Fruit fly (Drosophila melanogaster) whole organism, embryonic: Measurements from ENCODE around the gene Prp3.

ENCODE experiments used
- Asciz ChIP-seq: fragments of 200-800 bp; sonication (Bioruptor generic); optimal IDR thresholded peaks from 2 replicates; lab custom pipeline; 2017; ENCODE audit warnings: missing biosample characterization, mild to moderate bottlenecking, missing genetic modification characterization, missing genetic modification reagents
- Atf3 ChIP-seq: fragments of 200-800 bp; sonication (Bioruptor generic); optimal IDR thresholded peaks from 3 replicates; lab custom pipeline; 2016; ENCODE audit warnings: missing biosample characterization, missing genetic modification characterization
- B-H2 ChIP-seq: fragments of 200-800 bp; sonication (Bioruptor generic); optimal IDR thresholded peaks from 2 replicates; lab custom pipeline; 2018; ENCODE audit warnings: missing biosample characterization, mild to moderate bottlenecking, missing genetic modification characterization
- BEAF-32 ChIP-seq: fragments of 200-800 bp; sonication (Bioruptor generic); optimal IDR thresholded peaks from 3 replicates; lab custom pipeline; 2017; ENCODE audit warnings: missing biosample characterization, missing genetic modification characterization, mild to moderate bottlenecking, moderate library complexity, missing genetic modification reagents
- Bdp1 ChIP-seq: fragments of 200-800 bp; sonication (Bioruptor generic); optimal IDR thresholded peaks from 3 replicates; lab custom pipeline; 2016; ENCODE audit warnings: missing biosample characterization, missing genetic modification characterization
- CG10274 ChIP-seq: fragments of 200-800 bp; sonication (Bioruptor generic); optimal IDR thresholded peaks from 3 replicates; lab custom pipeline; 2017; ENCODE audit warnings: missing biosample characterization, mild to moderate bottlenecking, missing genetic modification characterization
- CG10565 ChIP-seq: fragments of 200-800 bp; sonication (Bioruptor generic); optimal IDR thresholded peaks from 3 replicates; lab custom pipeline; 2016; ENCODE audit warnings: missing biosample characterization, mild to moderate bottlenecking, missing genetic modification characterization
- CG12236 ChIP-seq: fragments of 200-800 bp; sonication (Bioruptor generic); optimal IDR thresholded peaks from 2 replicates; lab custom pipeline; 2016; ENCODE audit warnings: missing biosample characterization, missing genetic modification characterization
- CG13287 ChIP-seq: fragments of 200-800 bp; sonication (Bioruptor generic); IDR thresholded peaks from 2 replicates; pipeline ENCODE4 v1.3.6; 2022; ENCODE audit warnings: missing biosample characterization, missing genetic modification characterization; ENCODE audit not compliant: partially characterized antibody
- CG14050 ChIP-seq: fragments of 200-800 bp; sonication (Bioruptor generic); IDR thresholded peaks from 3 replicates; pipeline ENCODE4 v1.3.6; 2022; ENCODE audit warnings: missing biosample characterization, missing genetic modification characterization
- CG14710 ChIP-seq: fragments of 200-800 bp; sonication (Bioruptor generic); optimal IDR thresholded peaks from 3 replicates; lab custom pipeline; 2019; ENCODE audit warnings: missing biosample characterization, mild to moderate bottlenecking, missing genetic modification characterization, moderate library complexity
- CG15073 ChIP-seq: fragments of 200-800 bp; sonication (Bioruptor generic); optimal IDR thresholded peaks from 2 replicates; lab custom pipeline; 2016; ENCODE audit warnings: missing biosample characterization, missing genetic modification characterization
- CG17361 ChIP-seq: fragments of 200-800 bp; sonication (Bioruptor generic); IDR thresholded peaks from 3 replicates; pipeline ENCODE4 v1.3.6; 2022; ENCODE audit warnings: missing biosample characterization, missing genetic modification characterization
- CG2116 ChIP-seq: fragments of 200-800 bp; sonication (Bioruptor generic); optimal IDR thresholded peaks from 3 replicates; lab custom pipeline; 2018; ENCODE audit warnings: missing biosample characterization, mild to moderate bottlenecking, missing genetic modification characterization
- CG2712 ChIP-seq: fragments of 200-800 bp; optimal IDR thresholded peaks from 3 replicates; lab custom pipeline; 2019; ENCODE audit warnings: missing biosample characterization, mild to moderate bottlenecking, missing genetic modification characterization, moderate library complexity
- CG2875 ChIP-seq: fragments of 200-800 bp; sonication (Bioruptor generic); optimal IDR thresholded peaks from 2 replicates; lab custom pipeline; 2017; ENCODE audit warnings: missing biosample characterization, mild to moderate bottlenecking, missing genetic modification characterization, missing genetic modification reagents
- CG3163 ChIP-seq: fragments of 200-800 bp; sonication (Bioruptor generic); optimal IDR thresholded peaks from 3 replicates; lab custom pipeline; 2016; ENCODE audit warnings: missing biosample characterization, missing genetic modification characterization
- CG42726 ChIP-seq: fragments of 200-800 bp; sonication (Bioruptor generic); IDR thresholded peaks from 2 replicates; pipeline ENCODE4 v1.3.6; 2022; ENCODE audit warnings: missing biosample characterization, missing genetic modification characterization; ENCODE audit not compliant: partially characterized antibody
- CG9797 ChIP-seq: fragments of 200-800 bp; sonication (Bioruptor generic); optimal IDR thresholded peaks from 3 replicates; lab custom pipeline; 2018; ENCODE audit warnings: missing biosample characterization, mild to moderate bottlenecking, missing genetic modification characterization
- Dll ChIP-seq: fragments of 200-800 bp; sonication (Bioruptor generic); IDR thresholded peaks from 4 replicates; pipeline ENCODE4 v1.3.6; 2022; ENCODE audit warnings: missing biosample characterization, missing genetic modification characterization; ENCODE audit not compliant: partially characterized antibody
- Dp ChIP-seq: fragments of 200-800 bp; sonication (Bioruptor generic); optimal IDR thresholded peaks from 2 replicates; lab custom pipeline; 2018; ENCODE audit warnings: missing biosample characterization, mild to moderate bottlenecking, missing genetic modification characterization, moderate library complexity
- Dref ChIP-seq: fragments of 200-800 bp; sonication (Bioruptor generic); IDR thresholded peaks from 2 replicates; pipeline ENCODE4 v1.3.6; 2022; ENCODE audit warnings: missing biosample characterization, missing genetic modification characterization
- E2f2 ChIP-seq: fragments of 200-800 bp; sonication (Bioruptor generic); IDR thresholded peaks from 2 replicates; pipeline ENCODE4 v1.3.6; 2022; ENCODE audit warnings: missing biosample characterization, missing genetic modification characterization
- Hr51 ChIP-seq, 2 experiments: fragments of 200-800 bp; sonication (Bioruptor generic); optimal IDR thresholded peaks; 2 replicates in 1 of 2; 3 replicates in 1 of 2; lab custom pipeline; 2016 to 2018; ENCODE audit warnings: missing biosample characterization in 2 of 2, missing genetic modification characterization in 2 of 2, mild to moderate bottlenecking in 1 of 2, moderate library complexity in 1 of 2
- MBD-R2 ChIP-seq: fragments of 200-800 bp; sonication (Bioruptor generic); IDR thresholded peaks from 2 replicates; pipeline ENCODE4 v1.3.6; 2022; ENCODE audit warnings: missing biosample characterization, missing genetic modification characterization
- MESR4 ChIP-seq: fragments of 200-800 bp; sonication (Bioruptor generic); optimal IDR thresholded peaks from 2 replicates; lab custom pipeline; 2018; ENCODE audit warnings: missing biosample characterization, mild to moderate bottlenecking, missing genetic modification characterization, moderate library complexity
- Mes4 ChIP-seq: fragments of 200-800 bp; sonication (Bioruptor generic); optimal IDR thresholded peaks from 2 replicates; lab custom pipeline; 2016; ENCODE audit warnings: missing biosample characterization, missing genetic modification characterization
- Scr ChIP-seq: fragments of 200-800 bp; sonication (Bioruptor generic); IDR thresholded peaks from 2 replicates; pipeline ENCODE4 v1.3.6; 2022; ENCODE audit warnings: missing biosample characterization, missing genetic modification characterization; ENCODE audit not compliant: partially characterized antibody
- Usf ChIP-seq: fragments of 200-800 bp; sonication (Bioruptor generic); optimal IDR thresholded peaks from 2 replicates; lab custom pipeline; 2017; ENCODE audit warnings: missing genotype, missing biosample characterization, missing genetic modification characterization
- br ChIP-seq: fragments of >200 bp; optimal IDR thresholded peaks from 2 replicates; lab custom pipeline; 2017
- fd102C ChIP-seq: fragments of 200-800 bp; sonication (Bioruptor generic); optimal IDR thresholded peaks from 2 replicates; lab custom pipeline; 2018; ENCODE audit warnings: missing biosample characterization, mild to moderate bottlenecking, missing genetic modification characterization, moderate library complexity
- ind ChIP-seq: fragments of 200-800 bp; sonication (Bioruptor generic); optimal IDR thresholded peaks from 3 replicates; lab custom pipeline; 2016; ENCODE audit warnings: missing biosample characterization, missing genetic modification characterization
- jigr1 ChIP-seq: fragments of 200-800 bp; sonication (Bioruptor generic); IDR thresholded peaks from 3 replicates; pipeline ENCODE4 v1.3.6; 2022; ENCODE audit warnings: missing biosample characterization, missing genetic modification characterization
- kah ChIP-seq: fragments of 200-800 bp; sonication (Bioruptor generic); optimal IDR thresholded peaks from 2 replicates; lab custom pipeline; 2018; ENCODE audit warnings: missing biosample characterization, mild to moderate bottlenecking, missing genetic modification characterization
- mam ChIP-seq: fragments of 200-800 bp; sonication (Bioruptor generic); optimal IDR thresholded peaks from 3 replicates; lab custom pipeline; 2016; ENCODE audit warnings: missing biosample characterization, missing genetic modification characterization
- org-1 ChIP-seq: fragments of 200-800 bp; sonication (Bioruptor generic); optimal IDR thresholded peaks from 2 replicates; lab custom pipeline; 2017; ENCODE audit warnings: missing biosample characterization, missing genetic modification characterization
- psq ChIP-seq: fragments of 200-800 bp; sonication (Bioruptor generic); optimal IDR thresholded peaks from 2 replicates; lab custom pipeline; 2017; ENCODE audit warnings: missing biosample characterization, missing genetic modification characterization
- pzg ChIP-seq: fragments of 200-800 bp; sonication (Bioruptor generic); optimal IDR thresholded peaks from 3 replicates; lab custom pipeline; 2018; ENCODE audit warnings: missing biosample characterization, mild to moderate bottlenecking, missing genetic modification characterization, moderate library complexity
- sc ChIP-seq, 3 experiments: fragments of >200 bp in 2 of 3; fragments of 200-800 bp in 1 of 3; sonication (Bioruptor generic) in 1 of 3; optimal IDR thresholded peaks; 2 replicates in 2 of 3; 3 replicates in 1 of 3; lab custom pipeline; 2017; ENCODE audit warnings: mild to moderate bottlenecking in 1 of 3, missing biosample characterization in 1 of 3, missing genetic modification characterization in 1 of 3, missing genetic modification reagents in 1 of 3
- sr ChIP-seq: fragments of 200-800 bp; sonication (Bioruptor generic); IDR thresholded peaks from 3 replicates; pipeline ENCODE4 v1.3.6; 2022; ENCODE audit warnings: missing biosample characterization, missing genetic modification characterization
- stwl ChIP-seq: fragments of 200-800 bp; sonication (Bioruptor generic); optimal IDR thresholded peaks from 3 replicates; lab custom pipeline; 2018; ENCODE audit warnings: missing biosample characterization, mild to moderate bottlenecking, missing genetic modification characterization, moderate library complexity
- tio ChIP-seq: fragments of 200-800 bp; sonication (Bioruptor generic); optimal IDR thresholded peaks from 2 replicates; lab custom pipeline; 2017; ENCODE audit warnings: missing biosample characterization, missing genetic modification characterization, inconsistent platforms
- tna ChIP-seq: fragments of 200-800 bp; sonication (Bioruptor generic); IDR thresholded peaks from 2 replicates; pipeline ENCODE4 v1.3.6; 2022; ENCODE audit warnings: missing biosample characterization, missing genetic modification characterization; ENCODE audit not compliant: partially characterized antibody
- trem ChIP-seq: fragments of 200-800 bp; optimal IDR thresholded peaks from 3 replicates; lab custom pipeline; 2019; ENCODE audit warnings: missing biosample characterization, mild to moderate bottlenecking, missing genetic modification characterization, moderate library complexity
- unc-4 ChIP-seq: fragments of 200-800 bp; sonication (Bioruptor generic); IDR thresholded peaks from 2 replicates; pipeline ENCODE4 v1.3.6; 2022; ENCODE audit warnings: missing biosample characterization, missing genetic modification characterization; ENCODE audit not compliant: partially characterized antibody
- wor ChIP-seq: fragments of 200-800 bp; sonication (Bioruptor generic); IDR thresholded peaks from 2 replicates; pipeline ENCODE4 v1.3.6; 2022; ENCODE audit warnings: missing biosample characterization, missing genetic modification characterization

Gene Prp3

DNA sequence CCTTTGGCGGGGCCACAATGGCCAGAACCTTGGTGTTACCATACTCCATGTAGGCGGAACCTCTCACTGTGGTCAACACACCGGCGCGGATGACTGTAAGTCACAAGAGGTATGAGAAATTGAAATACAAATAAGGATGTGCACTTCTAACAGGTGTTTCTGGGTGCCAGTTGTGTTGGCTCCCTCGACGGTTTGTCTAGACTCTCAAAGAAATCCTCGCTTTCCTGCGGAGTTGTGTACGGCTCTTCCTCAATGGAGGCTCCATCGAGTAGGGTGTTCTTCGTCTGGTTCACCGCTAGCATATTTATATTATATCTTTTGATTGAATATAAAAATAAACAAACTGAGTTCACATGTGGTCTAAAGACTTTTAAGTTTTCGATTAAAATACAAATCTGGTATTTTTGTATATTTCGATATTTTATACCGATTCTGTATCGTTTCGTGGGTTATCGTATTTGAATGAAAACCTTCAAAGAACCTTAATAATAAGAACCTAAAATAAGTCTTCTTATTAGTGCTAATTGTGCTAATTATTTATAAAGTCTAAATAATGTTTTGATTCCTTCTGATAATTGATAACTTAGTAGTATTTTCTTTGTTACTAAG, 3.3 kb downstream of the Prp3 start, which contains the start of gene Mtr3:
Gene Mtr3 (minus strand): TSS at position 388 of the 609 bp plus-strand sequence.
- TF ChIP-seq Usf (no peak), E2f2 (peak; percentile 80), unc-4 (GFP tag; lab: Robert Waterston, UW) (peak; percentile 52), Atf3 (GFP tag; lab: Kevin White, UChicago) (no peak), jigr1 (GFP tag; lab: Robert Waterston, UW) (no peak), CG12236 (GFP tag; lab: Kevin White, UChicago) (no peak), CG10274 (GFP tag; lab: Kevin White, UChicago) (no peak), sc (optimal IDR thresholded peaks at IDR 0.05; lab: Kevin White, UChicago) (no peak), sc (GFP tag; optimal IDR thresholded peaks at IDR 0.05; lab: Kevin White, UChicago) (no peak), BEAF-32 (peak; percentile 27), psq (no peak), tio (GFP tag; lab: Kevin White, UChicago) (no peak), CG17361 (GFP tag; lab: Robert Waterston, UW) (no peak), trem (tag; lab: Kevin White, UChicago) (no peak), Hr51 (GFP tag; optimal IDR thresholded peaks at IDR 0.05; lab: Kevin White, UChicago) (no peak), CG14050 (GFP tag; lab: Robert Waterston, UW) (no peak), wor (GFP tag; lab: Robert Waterston, UW) (no peak), mam (GFP tag; lab: Kevin White, UChicago) (no peak), B-H2 (GFP tag; lab: Kevin White, UChicago) (no peak), CG15073 (GFP tag; lab: Kevin White, UChicago) (no peak), CG2712 (tag; lab: Kevin White, UChicago) (no peak), kah (GFP tag; lab: Kevin White, UChicago) (peak; percentile 92), CG9797 (GFP tag; lab: Kevin White, UChicago) (peak; percentile 6), pzg (GFP tag; lab: Kevin White, UChicago) (peak; percentile 14), sr (GFP tag; lab: Robert Waterston, UW) (no peak), Dref (GFP tag; lab: Robert Waterston, UW) (peak; percentile 58), Scr (GFP tag; lab: Robert Waterston, UW) (peak; percentile 39; the same call in 1 of the 2 replicates), Dll (peak; percentile 58; the same call in 2 of the 4 replicates), CG14710 (no peak), tna (GFP tag; lab: Robert Waterston, UW) (no peak), Dp (GFP tag; lab: Kevin White, UChicago) (peak; percentile 79), Bdp1 (no peak), CG3163 (no peak), CG10565 (GFP tag; lab: Kevin White, UChicago) (no peak), stwl (tag; lab: Kevin White, UChicago) (peak; percentile 2), CG42726 (no peak), CG13287 (peak; percentile 58), br (lab: Kevin White, UChicago) (no peak), CG2116 (GFP tag; lab: Kevin White, UChicago) (peak; percentile 57), MESR4 (GFP tag; lab: Kevin White, UChicago) (peak; percentile 62), Asciz (no peak), MBD-R2 (peak; percentile 29; the same call in 1 of the 2 replicates), CG2875 (GFP tag; lab: Kevin White, UChicago) (no peak), Mes4 (GFP tag; lab: Kevin White, UChicago) (no peak), fd102C (GFP tag; lab: Kevin White, UChicago) (no peak), org-1 (GFP tag; lab: Kevin White, UChicago) (no peak), ind (GFP tag; lab: Kevin White, UChicago) (no peak)
